Worm (Caenorhabditis elegans): Measurements from ENCODE around the gene srx-88.

DNA sequence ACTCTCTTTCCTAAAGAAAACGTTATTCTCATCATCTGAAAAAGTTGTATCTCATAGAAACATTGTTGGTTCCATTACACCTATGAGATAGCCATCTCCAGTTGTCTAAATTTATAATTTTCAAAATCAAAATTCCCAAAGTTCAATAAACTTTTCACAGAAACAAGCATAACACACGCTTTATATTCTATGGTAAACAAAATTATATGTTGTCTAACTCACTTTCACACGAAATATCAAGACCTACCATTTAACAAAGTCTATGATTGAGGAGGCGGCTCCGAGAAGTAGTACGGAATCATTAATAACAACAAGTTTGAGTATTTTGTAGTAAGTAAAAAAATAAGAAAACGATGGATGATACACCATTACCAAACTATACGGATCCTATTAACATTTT lies 15.5 kb downstream of the srx-88 start, which contains the start of gene srx-84:
- TF ChIP-seq ceh-82 (tag; optimal IDR thresholded peaks at IDR 0.05) (no peak), mdl-1 (tag; optimal IDR thresholded peaks at IDR 0.05) (no peak), fos-1 (tag; optimal IDR thresholded peaks at IDR 0.05) (no peak), unc-130 (GFP tag; optimal IDR thresholded peaks at IDR 0.05) (no peak), F44E2.7 (GFP tag; IDR thresholded peaks at IDR 0.05) (no peak), T26A8.4 (GFP tag; IDR thresholded peaks at IDR 0.05) (no peak), nhr-6 (tag; optimal IDR thresholded peaks at IDR 0.05) (no peak), T20F7.1 (GFP tag; optimal IDR thresholded peaks at IDR 0.05) (no peak), nhr-11 (tag; optimal IDR thresholded peaks at IDR 0.05) (no peak)
